Fruit fly (Drosophila melanogaster) whole organism, embryonic: ENCODE measurements around the gene PDCD-5.

Source experiments
- Bdp1 ChIP-seq: fragments of 200-800 bp; sonication (Bioruptor generic); optimal IDR thresholded peaks from 3 replicates; lab custom pipeline; 2016; ENCODE audit warnings: missing biosample characterization, missing genetic modification characterization
- CG10147 ChIP-seq: fragments of 200-800 bp; sonication (Bioruptor generic); optimal IDR thresholded peaks from 2 replicates; lab custom pipeline; 2019; ENCODE audit warnings: missing biosample characterization, mild to moderate bottlenecking, missing genetic modification characterization, moderate library complexity
- CG12299 ChIP-seq: fragments of 200-800 bp; sonication (Bioruptor generic); optimal IDR thresholded peaks from 2 replicates; lab custom pipeline; 2018; ENCODE audit warnings: missing biosample characterization, mild to moderate bottlenecking, missing genetic modification characterization
- CG13296 ChIP-seq: fragments of 200-800 bp; sonication (Bioruptor generic); optimal IDR thresholded peaks from 3 replicates; lab custom pipeline; 2018; ENCODE audit warnings: missing biosample characterization, mild to moderate bottlenecking, missing genetic modification characterization
- CG13894 ChIP-seq: fragments of 200-800 bp; sonication (Bioruptor generic); optimal IDR thresholded peaks from 3 replicates; lab custom pipeline; 2018; ENCODE audit warnings: missing biosample characterization, mild to moderate bottlenecking, missing genetic modification characterization, moderate library complexity
- CG1602 ChIP-seq: fragments of 200-800 bp; sonication (Bioruptor generic); optimal IDR thresholded peaks from 3 replicates; lab custom pipeline; 2016; ENCODE audit warnings: missing biosample characterization, missing genetic modification characterization
- CG2199 ChIP-seq: fragments of 200-800 bp; sonication (Bioruptor generic); IDR thresholded peaks from 3 replicates; pipeline ENCODE4 v1.3.6; 2022; ENCODE audit warnings: missing biosample characterization, missing genetic modification characterization
- CG31388 ChIP-seq: fragments of 200-800 bp; sonication (Bioruptor generic); optimal IDR thresholded peaks from 2 replicates; lab custom pipeline; 2016; ENCODE audit warnings: missing biosample characterization, missing genetic modification characterization
- CG32532 ChIP-seq: fragments of 200-800 bp; sonication (Bioruptor generic); IDR thresholded peaks from 2 replicates; pipeline ENCODE4 v1.3.6; 2022; ENCODE audit warnings: missing biosample characterization, missing genetic modification characterization
- CG32767 ChIP-seq: fragments of 200-800 bp; sonication (Bioruptor generic); IDR thresholded peaks from 2 replicates; pipeline ENCODE4 v1.3.6; 2022; ENCODE audit warnings: missing biosample characterization, missing genetic modification characterization
- CG4707 ChIP-seq: fragments of 200-800 bp; sonication (Bioruptor generic); optimal IDR thresholded peaks from 2 replicates; lab custom pipeline; 2018; ENCODE audit warnings: missing biosample characterization, mild to moderate bottlenecking, missing genetic modification characterization, moderate library complexity
- CG6254 ChIP-seq: fragments of 200-800 bp; sonication (Bioruptor generic); optimal IDR thresholded peaks from 3 replicates; lab custom pipeline; 2017; ENCODE audit warnings: mild to moderate bottlenecking, missing biosample characterization, missing genetic modification reagents, missing genetic modification characterization
- CG6272 ChIP-seq: fragments of 200-800 bp; sonication (Bioruptor generic); IDR thresholded peaks from 2 replicates; pipeline ENCODE4 v1.3.6; 2022; ENCODE audit warnings: missing biosample characterization, missing genetic modification characterization
- CG6683 ChIP-seq: fragments of 200-800 bp; sonication (Bioruptor generic); optimal IDR thresholded peaks from 2 replicates; lab custom pipeline; 2017; ENCODE audit warnings: missing biosample characterization, mild to moderate bottlenecking, missing genetic modification characterization, missing genetic modification reagents
- CG6791 ChIP-seq: fragments of 200-800 bp; sonication (Bioruptor generic); IDR thresholded peaks from 3 replicates; pipeline ENCODE4 v1.3.6; 2022; ENCODE audit warnings: missing biosample characterization, missing genetic modification characterization; ENCODE audit not compliant: partially characterized antibody
- CG7556 ChIP-seq: fragments of 200-800 bp; sonication (Bioruptor generic); optimal IDR thresholded peaks from 2 replicates; lab custom pipeline; 2017; ENCODE audit warnings: missing biosample characterization, mild to moderate bottlenecking, missing genetic modification characterization
- CG8924 ChIP-seq: fragments of 200-800 bp; optimal IDR thresholded peaks from 3 replicates; lab custom pipeline; 2019; ENCODE audit warnings: missing biosample characterization, mild to moderate bottlenecking, missing genetic modification characterization, moderate library complexity
- D19B ChIP-seq: fragments of 200-800 bp; sonication (Bioruptor generic); optimal IDR thresholded peaks from 2 replicates; lab custom pipeline; 2017; ENCODE audit warnings: missing biosample characterization, mild to moderate bottlenecking, missing genetic modification characterization
- Drgx ChIP-seq: fragments of 200-800 bp; sonication (Bioruptor generic); IDR thresholded peaks from 2 replicates; pipeline ENCODE4 v1.3.6; 2022; ENCODE audit warnings: missing biosample characterization, missing genetic modification characterization
- Ets65A ChIP-seq: fragments of 200-800 bp; sonication (Bioruptor generic); peaks from one replicate; lab custom pipeline; 2016; ENCODE audit warnings: missing biosample characterization, missing genetic modification characterization
- Gsc ChIP-seq: fragments of 200-800 bp; sonication (Bioruptor generic); IDR thresholded peaks from 2 replicates; pipeline ENCODE4 v1.3.6; 2022; ENCODE audit warnings: missing biosample characterization, missing genetic modification characterization
- HmgD ChIP-seq: fragments of 200-800 bp; sonication (Bioruptor generic); optimal IDR thresholded peaks from 3 replicates; lab custom pipeline; 2016; ENCODE audit warnings: missing biosample characterization, missing genetic modification characterization
- Lhr ChIP-seq: fragments of 200-800 bp; sonication (Bioruptor generic); optimal IDR thresholded peaks from 3 replicates; lab custom pipeline; 2017; ENCODE audit warnings: mild to moderate bottlenecking, missing biosample characterization, missing genetic modification reagents, missing genetic modification characterization
- Myb ChIP-seq: fragments of 200-800 bp; sonication (Bioruptor generic); optimal IDR thresholded peaks from 2 replicates; lab custom pipeline; 2016; ENCODE audit warnings: missing biosample characterization, missing genetic modification characterization
- NC2β ChIP-seq: fragments of 200-800 bp; sonication (Bioruptor generic); optimal IDR thresholded peaks from 2 replicates; lab custom pipeline; 2016; ENCODE audit warnings: missing biosample characterization, missing genetic modification characterization
- Ptx1 ChIP-seq: fragments of 200-800 bp; sonication (Bioruptor generic); IDR thresholded peaks from 2 replicates; pipeline ENCODE4 v1.3.6; 2022; ENCODE audit warnings: missing biosample characterization, missing genetic modification characterization
- Sin3A ChIP-seq: fragments of >200 bp; optimal IDR thresholded peaks from 2 replicates; lab custom pipeline; 2018
- Sox100B ChIP-seq: fragments of 200-800 bp; sonication (Bioruptor generic); optimal IDR thresholded peaks from 3 replicates; lab custom pipeline; 2018; ENCODE audit warnings: missing biosample characterization, mild to moderate bottlenecking, missing genetic modification characterization
- Spps ChIP-seq: fragments of 200-800 bp; sonication (Bioruptor generic); optimal IDR thresholded peaks from 2 replicates; lab custom pipeline; 2018; ENCODE audit warnings: missing biosample characterization, mild to moderate bottlenecking, missing genetic modification characterization
- amos ChIP-seq: fragments of 200-800 bp; sonication (Bioruptor generic); IDR thresholded peaks from 2 replicates; pipeline ENCODE4 v1.3.6; 2022; ENCODE audit warnings: missing biosample characterization, missing genetic modification characterization; ENCODE audit not compliant: partially characterized antibody
- ap ChIP-seq: fragments of 200-800 bp; sonication (Bioruptor generic); IDR thresholded peaks from 2 replicates; pipeline ENCODE4 v1.3.6; 2022; ENCODE audit warnings: missing biosample characterization, missing genetic modification characterization
- az2 ChIP-seq: fragments of 200-800 bp; sonication (Bioruptor generic); optimal IDR thresholded peaks from 3 replicates; lab custom pipeline; 2016; ENCODE audit warnings: missing biosample characterization, missing genetic modification characterization
- br ChIP-seq: fragments of >200 bp; optimal IDR thresholded peaks from 2 replicates; lab custom pipeline; 2017
- bsh ChIP-seq, 2 experiments: fragments of 200-800 bp; sonication (Bioruptor generic); optimal IDR thresholded peaks; 2 replicates each; lab custom pipeline; 2017 to 2018; ENCODE audit warnings: mild to moderate bottlenecking in 2 of 2, missing biosample characterization in 2 of 2, missing genetic modification characterization in 2 of 2, moderate library complexity in 1 of 2
- ems ChIP-seq: fragments of 200-800 bp; sonication (Bioruptor generic); optimal IDR thresholded peaks from 3 replicates; lab custom pipeline; 2016; ENCODE audit warnings: missing biosample characterization, missing genetic modification characterization
- gro ChIP-seq: fragments of 200-800 bp; sonication (Bioruptor generic); optimal IDR thresholded peaks from 2 replicates; lab custom pipeline; 2016; ENCODE audit warnings: missing biosample characterization, missing genetic modification characterization
- klu ChIP-seq: fragments of 200-800 bp; sonication (Bioruptor generic); IDR thresholded peaks from 2 replicates; pipeline ENCODE4 v1.3.6; 2022; ENCODE audit warnings: missing biosample characterization, missing genetic modification characterization
- luna ChIP-seq: fragments of 200-800 bp; sonication (Bioruptor generic); optimal IDR thresholded peaks from 2 replicates; lab custom pipeline; 2016; ENCODE audit warnings: missing biosample characterization, missing genetic modification characterization
- mirr ChIP-seq: fragments of 200-800 bp; sonication (Bioruptor generic); optimal IDR thresholded peaks from 3 replicates; lab custom pipeline; 2018; ENCODE audit warnings: missing biosample characterization, mild to moderate bottlenecking, missing genetic modification characterization
- nom ChIP-seq: fragments of 200-800 bp; sonication (Bioruptor generic); optimal IDR thresholded peaks from 2 replicates; lab custom pipeline; 2017; ENCODE audit warnings: missing biosample characterization, missing genetic modification characterization, mild to moderate bottlenecking, moderate library complexity, missing genetic modification reagents
- pnt ChIP-seq: fragments of 200-800 bp; sonication (Bioruptor generic); optimal IDR thresholded peaks from 3 replicates; lab custom pipeline; 2016; ENCODE audit warnings: missing biosample characterization, missing genetic modification characterization
- run ChIP-seq: fragments of 200-800 bp; sonication (Bioruptor generic); optimal IDR thresholded peaks from 3 replicates; lab custom pipeline; 2018; ENCODE audit warnings: missing biosample characterization, mild to moderate bottlenecking, missing genetic modification characterization
- sens ChIP-seq: fragments of 200-800 bp; sonication (Bioruptor generic); peaks from one replicate; lab custom pipeline; 2016; ENCODE audit warnings: missing biosample characterization, missing genetic modification characterization
- tin ChIP-seq: fragments of 200-800 bp; sonication (Bioruptor generic); optimal IDR thresholded peaks from 3 replicates; lab custom pipeline; 2016; ENCODE audit warnings: missing biosample characterization, missing genetic modification characterization
- tio ChIP-seq: fragments of 200-800 bp; sonication (Bioruptor generic); optimal IDR thresholded peaks from 2 replicates; lab custom pipeline; 2017; ENCODE audit warnings: missing biosample characterization, missing genetic modification characterization, inconsistent platforms

The PDCD-5 gene

dm6 chr3L:16228659-16229205, 3.1 kb downstream of the PDCD-5 start, which contains the start of gene Tmx3 (continued):
- TF ChIP-seq ap: peak; percentile 90

dm6 chr3L:16225175-16225574, 6.7 kb downstream of the PDCD-5 start:
- TF ChIP-seq Ets65A (GFP tag; lab: Kevin White, UChicago) (peak; percentile 46), gro (GFP tag; lab: Kevin White, UChicago) (no peak)

dm6 chr3L:16221800-16222199, 10.0 kb downstream of the PDCD-5 start:
- TF ChIP-seq CG6272 (GFP tag; lab: Robert Waterston, UW) (0 out of 2 replicates have a peak, but pooled peaks have one; percentile 24), Lhr (GFP tag; lab: Kevin White, UChicago) (no peak), Bdp1 (GFP tag; lab: Kevin White, UChicago) (peak; percentile 64), tin (GFP tag; lab: Kevin White, UChicago) (no peak), NC2β (GFP tag; lab: Kevin White, UChicago) (no peak), CG4707 (GFP tag; lab: Kevin White, UChicago) (no peak), Myb (GFP tag; lab: Kevin White, UChicago) (no peak), ems (GFP tag; lab: Kevin White, UChicago) (no peak), amos (GFP tag; lab: Robert Waterston, UW) (peak; percentile 18; the same call in 1 of the 2 replicates), br (lab: Kevin White, UChicago) (no peak), CG6254 (GFP tag; lab: Kevin White, UChicago) (peak; percentile 78), Sin3A (lab: Kevin White, UChicago) (no peak), Sox100B (no peak), Gsc (0 out of 2 replicates have a peak, but pooled peaks have one; percentile 5), mirr (no peak), CG32767 (GFP tag; lab: Robert Waterston, UW) (no peak)

- TF ChIP-seq CG1602 (GFP tag; lab: Kevin White, UChicago) (no peak), nom (GFP tag; lab: Kevin White, UChicago) (no peak), CG6683 (no peak), CG2199 (GFP tag; lab: Robert Waterston, UW) (no peak), CG8924 (tag; lab: Kevin White, UChicago) (no peak), run (no peak), CG12299 (no peak), az2 (GFP tag; lab: Kevin White, UChicago) (no peak), D19B (no peak), pnt (GFP tag; lab: Kevin White, UChicago) (no peak), HmgD (GFP tag; lab: Kevin White, UChicago) (no peak), luna (GFP tag; lab: Kevin White, UChicago) (no peak), CG7556 (GFP tag; lab: Kevin White, UChicago) (no peak), tio (GFP tag; lab: Kevin White, UChicago) (no peak), klu (no peak), CG10147 (GFP tag; lab: Kevin White, UChicago) (no peak), CG31388 (no peak)
- TF ChIP-seq, all 482 proteins: peak for 0
Observed at dm6 chr3L:16221278-16221677, 10.6 kb downstream of the PDCD-5 start.

dm6 chr3L:16217935-16218334, 13.9 kb downstream of the PDCD-5 start:
- 0 out of 2 replicates have a peak, but pooled peaks have one; percentile 15 for TF ChIP-seq Ptx1 (GFP tag; lab: Robert Waterston, UW)
- TF ChIP-seq Spps (tag; lab: Kevin White, UChicago): no peak
- no peak for TF ChIP-seq CG13894 (tag; lab: Kevin White, UChicago)
- TF ChIP-seq bsh (GFP tag; optimal IDR thresholded peaks at IDR 0.05; lab: Kevin White, UChicago): peak in 1 of 2 experiments; percentile 48
- peak; percentile 82 for TF ChIP-seq Drgx
- TF ChIP-seq CG6791 (GFP tag; lab: Robert Waterston, UW): no peak
- peak; percentile 64 for TF ChIP-seq sens (GFP tag; lab: Kevin White, UChicago)
- TF ChIP-seq CG13296 (GFP tag; lab: Kevin White, UChicago): no peak
- no peak for TF ChIP-seq CG32532 (GFP tag; lab: Robert Waterston, UW)
